Worm (Caenorhabditis elegans) whole organism, L2 larva: ENCODE measurements around the gene znf-593.

Experiments used
- C34F6.9 ChIP-seq: fragments of 150-350 bp; optimal IDR thresholded peaks from 2 replicates; lab custom pipeline; 2014; ENCODE audit warnings: missing biosample characterization, missing genetic modification characterization
- F13H6.1 ChIP-seq: sonication (generic microtip); optimal IDR thresholded peaks from 2 replicates; lab custom pipeline; 2016; ENCODE audit warnings: missing genetic modification characterization, missing compliant biosample characterization
- Y55F3AM.14 ChIP-seq: fragments of 200-800 bp; sonication (Bioruptor generic); optimal IDR thresholded peaks from 2 replicates; lab custom pipeline; 2018; ENCODE audit warnings: mild to moderate bottlenecking, missing genetic modification characterization, missing compliant biosample characterization
- ZK546.5 ChIP-seq: sonication (generic microtip); optimal IDR thresholded peaks from 2 replicates; lab custom pipeline; 2017; ENCODE audit warnings: missing biosample characterization, missing genetic modification characterization
- alr-1 ChIP-seq: fragments of 150-350 bp; optimal IDR thresholded peaks from 2 replicates; lab custom pipeline; 2014; ENCODE audit warnings: missing biosample characterization, missing genetic modification characterization
- aly-2 ChIP-seq: fragments of 150-350 bp; optimal IDR thresholded peaks from 2 replicates; lab custom pipeline; 2014; ENCODE audit warnings: missing biosample characterization, missing genetic modification characterization
- ama-1 ChIP-seq: fragments of 150-350 bp; optimal IDR thresholded peaks from 2 replicates; lab custom pipeline; 2018; ENCODE audit warnings: inconsistent platforms
- blmp-1 ChIP-seq: sonication (generic microtip); optimal IDR thresholded peaks from 2 replicates; lab custom pipeline; 2017; ENCODE audit warnings: missing genetic modification characterization, mild to moderate bottlenecking, missing compliant biosample characterization, antibody characterized with exemption, moderate library complexity; ENCODE audit not compliant: insufficient read depth
- ceh-16 ChIP-seq: fragments of 150-350 bp; optimal IDR thresholded peaks from 2 replicates; lab custom pipeline; 2014; ENCODE audit warnings: missing biosample characterization, missing genetic modification characterization
- ceh-82 ChIP-seq: fragments of 150-350 bp; optimal IDR thresholded peaks from 2 replicates; lab custom pipeline; 2014; ENCODE audit warnings: missing biosample characterization, missing genetic modification characterization
- crh-2 ChIP-seq: sonication (generic microtip); optimal IDR thresholded peaks from 2 replicates; lab custom pipeline; 2017; ENCODE audit warnings: missing biosample characterization, missing genetic modification characterization
- dmd-4 ChIP-seq: sonication (generic microtip); optimal IDR thresholded peaks from 2 replicates; lab custom pipeline; 2017; ENCODE audit warnings: missing biosample characterization, missing genetic modification characterization
- egl-27 ChIP-seq: sonication (generic microtip); optimal IDR thresholded peaks from 3 replicates; lab custom pipeline; 2017; ENCODE audit warnings: missing biosample characterization, missing genetic modification reagents, missing genetic modification characterization
- elt-3 ChIP-seq: sonication (generic microtip); optimal IDR thresholded peaks from 2 replicates; lab custom pipeline; 2017; ENCODE audit warnings: missing biosample characterization, missing genetic modification characterization
- lin-11 ChIP-seq: fragments of 150-350 bp; sonication (generic microtip); optimal IDR thresholded peaks from 2 replicates; lab custom pipeline; 2014; ENCODE audit warnings: missing biosample characterization, missing genetic modification characterization, inconsistent platforms, mixed read lengths
- lin-13 ChIP-seq: fragments of 150-350 bp; optimal IDR thresholded peaks from 2 replicates; lab custom pipeline; 2014; ENCODE audit warnings: missing biosample characterization, missing genetic modification reagents, missing genetic modification characterization
- lsy-2 ChIP-seq, 2 experiments: fragments of 150-350 bp in 1 of 2; sonication (generic microtip) in 1 of 2; optimal IDR thresholded peaks; 2 replicates each; lab custom pipeline; 2014 to 2017; ENCODE audit warnings: missing biosample characterization in 2 of 2, missing genetic modification characterization in 2 of 2
- mab-5 ChIP-seq: fragments of 150-350 bp; optimal IDR thresholded peaks from 2 replicates; lab custom pipeline; 2014; ENCODE audit warnings: missing biosample characterization, missing genetic modification characterization
- mbf-1 ChIP-seq: sonication (generic microtip); optimal IDR thresholded peaks from 2 replicates; lab custom pipeline; 2017; ENCODE audit warnings: missing biosample characterization, missing genetic modification characterization
- nhr-10 ChIP-seq: sonication (generic microtip); optimal IDR thresholded peaks from 2 replicates; lab custom pipeline; 2017; ENCODE audit warnings: missing biosample characterization, missing genetic modification characterization
- nhr-11 ChIP-seq: fragments of 150-350 bp; optimal IDR thresholded peaks from 2 replicates; lab custom pipeline; 2014; ENCODE audit warnings: missing biosample characterization, missing genetic modification characterization
- nhr-12 ChIP-seq: fragments of 150-350 bp; optimal IDR thresholded peaks from 2 replicates; lab custom pipeline; 2014; ENCODE audit warnings: missing biosample characterization, missing genetic modification characterization
- nhr-129 ChIP-seq: fragments of 150-350 bp; optimal IDR thresholded peaks from 2 replicates; lab custom pipeline; 2014; ENCODE audit warnings: missing biosample characterization, missing genetic modification characterization
- nhr-23 ChIP-seq: fragments of 150-350 bp; optimal IDR thresholded peaks from 2 replicates; lab custom pipeline; 2014; ENCODE audit warnings: missing biosample characterization, missing genetic modification reagents, missing genetic modification characterization
- nhr-237 ChIP-seq: fragments of 150-350 bp; optimal IDR thresholded peaks from 2 replicates; lab custom pipeline; 2014; ENCODE audit warnings: missing biosample characterization, missing genetic modification characterization
- nhr-25 ChIP-seq: fragments of 150-350 bp; sonication (generic microtip); optimal IDR thresholded peaks from 3 replicates; lab custom pipeline; 2014; ENCODE audit warnings: missing biosample characterization, missing genetic modification characterization
- nhr-77 ChIP-seq: fragments of 150-350 bp; optimal IDR thresholded peaks from 2 replicates; lab custom pipeline; 2014; ENCODE audit warnings: missing biosample characterization, missing genetic modification characterization
- sma-3 ChIP-seq: sonication (generic microtip); optimal IDR thresholded peaks from 2 replicates; lab custom pipeline; 2016; ENCODE audit warnings: missing genetic modification reagents, missing genetic modification characterization, missing compliant biosample characterization
- unc-39 ChIP-seq: fragments of 150-350 bp; optimal IDR thresholded peaks from 2 replicates; lab custom pipeline; 2014; ENCODE audit warnings: missing biosample characterization, missing genetic modification characterization
- unc-55 ChIP-seq: fragments of 150-350 bp; sonication (generic microtip); optimal IDR thresholded peaks from 3 replicates; lab custom pipeline; 2014; ENCODE audit warnings: missing biosample characterization, missing genetic modification reagents, missing genetic modification characterization
- zag-1 ChIP-seq: fragments of 150-350 bp; optimal IDR thresholded peaks from 2 replicates; lab custom pipeline; 2014; ENCODE audit warnings: missing biosample characterization, missing genetic modification characterization
- ztf-1 ChIP-seq: fragments of 200-800 bp; sonication (Bioruptor generic); conservative IDR thresholded peaks from 2 replicates; pipeline ENCODE4 v1.3.6; 2022; ENCODE audit warnings: missing genetic modification characterization, missing compliant biosample characterization
- ztf-4 ChIP-seq: fragments of 150-350 bp; optimal IDR thresholded peaks from 2 replicates; lab custom pipeline; 2014; ENCODE audit warnings: missing biosample characterization, missing genetic modification characterization

znf-593 gene

ce11 chrIII:11935032-11935947 lies 16.8 kb upstream of the znf-593 start (continued):
- TF ChIP-seq nhr-25 (tag; lab: Kevin White, UChicago) (no peak), aly-2 (no peak), elt-3 (tag; lab: Kevin White, UChicago) (no peak), mab-5 (no peak), nhr-237 (tag; lab: Kevin White, UChicago) (no peak), dmd-4 (no peak), unc-55 (no peak), F13H6.1 (tag; lab: Kevin White, UChicago) (peak; percentile 7), sma-3 (GFP tag; lab: Kevin White, UChicago) (no peak), nhr-23 (no peak), ceh-16 (tag; lab: Kevin White, UChicago) (no peak), egl-27 (tag; lab: Kevin White, UChicago) (no peak)

ce11 chrIII:11933539-11933938 lies 15.0 kb upstream of the znf-593 start, which contains the start of gene dolk-1:
TSS of gene dolk-1 (minus strand) at chrIII:11933639.
- TF ChIP-seq mab-5 (no peak), lsy-2 (tag; optimal IDR thresholded peaks at IDR 0.05; lab: Kevin White, UChicago) (no peak), nhr-10 (tag; lab: Kevin White, UChicago) (no peak), zag-1 (tag; lab: Kevin White, UChicago) (no peak), nhr-77 (tag; lab: Kevin White, UChicago) (no peak)

ce11 chrIII:11931960-11932359 lies 13.4 kb upstream of the znf-593 start:
- TF ChIP-seq lin-13 (GFP tag; lab: Kevin White, UChicago) (no peak), blmp-1 (no peak), elt-3 (tag; lab: Kevin White, UChicago) (no peak), Y55F3AM.14 (GFP tag; lab: Kevin White, UChicago) (no peak), dmd-4 (no peak), ztf-4 (tag; lab: Kevin White, UChicago) (no peak), mab-5 (no peak), ceh-82 (tag; lab: Kevin White, UChicago) (no peak), ama-1 (no peak), nhr-12 (tag; lab: Kevin White, UChicago) (no peak), F13H6.1 (tag; lab: Kevin White, UChicago) (no peak), mbf-1 (tag; lab: Kevin White, UChicago) (no peak)

ce11 chrIII:11930899-11931298 lies 12.4 kb upstream of the znf-593 start:
- TF ChIP-seq blmp-1: no peak
- TF ChIP-seq nhr-77 (tag; lab: Kevin White, UChicago): no peak
- no peak for TF ChIP-seq nhr-11 (tag; lab: Kevin White, UChicago)
- TF ChIP-seq nhr-129 (tag; lab: Kevin White, UChicago): no peak
- TF ChIP-seq unc-39 (tag; lab: Kevin White, UChicago): no peak
- TF ChIP-seq ZK546.5: no peak
- TF ChIP-seq sma-3 (GFP tag; lab: Kevin White, UChicago): no peak
- TF ChIP-seq nhr-12 (tag; lab: Kevin White, UChicago): no peak
- no peak for TF ChIP-seq crh-2 (tag; lab: Kevin White, UChicago)
- TF ChIP-seq alr-1 (tag; lab: Kevin White, UChicago): no peak

- TF ChIP-seq Y55F3AM.14 (GFP tag; lab: Kevin White, UChicago) (no peak), ztf-4 (tag; lab: Kevin White, UChicago) (no peak), ceh-82 (tag; lab: Kevin White, UChicago) (no peak), ztf-1 (GFP tag; lab: Robert Waterston, UW) (no peak), C34F6.9 (tag; lab: Kevin White, UChicago) (no peak), ZK546.5 (no peak), nhr-23 (no peak), zag-1 (tag; lab: Kevin White, UChicago) (no peak), elt-3 (tag; lab: Kevin White, UChicago) (no peak), sma-3 (GFP tag; lab: Kevin White, UChicago) (no peak), lin-11 (tag; lab: Kevin White, UChicago) (no peak)
These were observed 5.1 kb upstream of the znf-593 start, which contains the start of gene nft-1 for ce11 chrIII:11923586-11923985. TSS of gene nft-1 (plus strand) at chrIII:11923886.
